Fruit fly (Drosophila melanogaster) whole organism, embryonic: ENCODE measurements around the gene CG6689.

Source experiments
- Aef1 ChIP-seq: fragments of 200-800 bp; sonication (Bioruptor generic); IDR thresholded peaks from 3 replicates; pipeline ENCODE4 v1.3.6; 2022; ENCODE audit warnings: missing biosample characterization, missing genetic modification characterization
- BtbVII ChIP-seq: fragments of 200-800 bp; sonication (Bioruptor generic); optimal IDR thresholded peaks from 3 replicates; lab custom pipeline; 2017; ENCODE audit warnings: missing biosample characterization, mild to moderate bottlenecking, missing genetic modification characterization
- CG10147 ChIP-seq: fragments of 200-800 bp; sonication (Bioruptor generic); optimal IDR thresholded peaks from 2 replicates; lab custom pipeline; 2019; ENCODE audit warnings: missing biosample characterization, mild to moderate bottlenecking, missing genetic modification characterization, moderate library complexity
- CG10959 ChIP-seq: fragments of 200-800 bp; sonication (Bioruptor generic); IDR thresholded peaks from 2 replicates; pipeline ENCODE4 v1.3.6; 2022; ENCODE audit warnings: missing biosample characterization, missing genetic modification characterization
- CG11085 ChIP-seq: fragments of 200-800 bp; sonication (Bioruptor generic); IDR thresholded peaks from 2 replicates; pipeline ENCODE4 v1.3.6; 2022; ENCODE audit warnings: missing biosample characterization, missing genetic modification characterization
- CG12769 ChIP-seq: fragments of 200-800 bp; sonication (Bioruptor generic); optimal IDR thresholded peaks from 2 replicates; lab custom pipeline; 2019; ENCODE audit warnings: missing biosample characterization, mild to moderate bottlenecking, missing genetic modification characterization, moderate library complexity
- CG14710 ChIP-seq: fragments of 200-800 bp; sonication (Bioruptor generic); optimal IDR thresholded peaks from 3 replicates; lab custom pipeline; 2019; ENCODE audit warnings: missing biosample characterization, mild to moderate bottlenecking, missing genetic modification characterization, moderate library complexity
- CG15514 ChIP-seq: fragments of 200-800 bp; sonication (Bioruptor generic); optimal IDR thresholded peaks from 3 replicates; lab custom pipeline; 2017; ENCODE audit warnings: missing biosample characterization, missing genetic modification characterization, mild to moderate bottlenecking, moderate library complexity, missing genetic modification reagents
- CG17568 ChIP-seq: fragments of 200-800 bp; sonication (Bioruptor generic); optimal IDR thresholded peaks from 2 replicates; lab custom pipeline; 2018; ENCODE audit warnings: missing biosample characterization, mild to moderate bottlenecking, missing genetic modification characterization, moderate library complexity
- CG31441 ChIP-seq: fragments of 200-800 bp; sonication (Bioruptor generic); IDR thresholded peaks from 2 replicates; pipeline ENCODE4 v1.3.6; 2022; ENCODE audit warnings: missing biosample characterization, missing genetic modification characterization
- CG32532 ChIP-seq: fragments of 200-800 bp; sonication (Bioruptor generic); IDR thresholded peaks from 2 replicates; pipeline ENCODE4 v1.3.6; 2022; ENCODE audit warnings: missing biosample characterization, missing genetic modification characterization
- CG32767 ChIP-seq: fragments of 200-800 bp; sonication (Bioruptor generic); IDR thresholded peaks from 2 replicates; pipeline ENCODE4 v1.3.6; 2022; ENCODE audit warnings: missing biosample characterization, missing genetic modification characterization
- CG3407 ChIP-seq: fragments of 200-800 bp; sonication (Bioruptor generic); optimal IDR thresholded peaks from 2 replicates; lab custom pipeline; 2018; ENCODE audit warnings: missing biosample characterization, mild to moderate bottlenecking, missing genetic modification characterization
- CG6683 ChIP-seq: fragments of 200-800 bp; sonication (Bioruptor generic); optimal IDR thresholded peaks from 2 replicates; lab custom pipeline; 2017; ENCODE audit warnings: missing biosample characterization, mild to moderate bottlenecking, missing genetic modification characterization, missing genetic modification reagents
- CG6854 ChIP-seq: fragments of 200-800 bp; sonication (Bioruptor generic); optimal IDR thresholded peaks from 3 replicates; lab custom pipeline; 2017; ENCODE audit warnings: missing biosample characterization, mild to moderate bottlenecking, missing genetic modification characterization
- CG7357 ChIP-seq: fragments of 200-800 bp; sonication (Bioruptor generic); IDR thresholded peaks from 3 replicates; pipeline ENCODE4 v1.3.6; 2022; ENCODE audit warnings: missing biosample characterization, missing genetic modification characterization
- CG7987 ChIP-seq: fragments of 200-800 bp; sonication (Bioruptor generic); optimal IDR thresholded peaks from 2 replicates; lab custom pipeline; 2018; ENCODE audit warnings: missing biosample characterization, mild to moderate bottlenecking, missing genetic modification characterization, moderate library complexity
- CG8359 ChIP-seq: fragments of 200-800 bp; sonication (Bioruptor generic); optimal IDR thresholded peaks from 2 replicates; lab custom pipeline; 2017; ENCODE audit warnings: missing biosample characterization, mild to moderate bottlenecking, missing genetic modification characterization, borderline replicate concordance
- CG9215 ChIP-seq: fragments of 200-800 bp; sonication (Bioruptor generic); IDR thresholded peaks from 2 replicates; pipeline ENCODE4 v1.3.6; 2022; ENCODE audit warnings: missing biosample characterization, missing genetic modification characterization
- Dfd ChIP-seq, 2 experiments: fragments of >200 bp; optimal IDR thresholded peaks; 2 replicates each; lab custom pipeline; 2017; ENCODE audit warnings: missing biosample characterization in 2 of 2, missing genetic modification characterization in 2 of 2
- Doc3 ChIP-seq: fragments of 200-800 bp; sonication (Bioruptor generic); IDR thresholded peaks from 3 replicates; pipeline ENCODE4 v1.3.6; 2022; ENCODE audit warnings: missing biosample characterization, missing genetic modification characterization; ENCODE audit not compliant: partially characterized antibody
- Dref ChIP-seq: fragments of 200-800 bp; sonication (Bioruptor generic); IDR thresholded peaks from 2 replicates; pipeline ENCODE4 v1.3.6; 2022; ENCODE audit warnings: missing biosample characterization, missing genetic modification characterization
- ERR ChIP-seq: fragments of 200-800 bp; sonication (Bioruptor generic); optimal IDR thresholded peaks from 2 replicates; lab custom pipeline; 2016; ENCODE audit warnings: missing biosample characterization, missing genetic modification characterization
- Fer1 ChIP-seq: fragments of 200-800 bp; sonication (Bioruptor generic); optimal IDR thresholded peaks from 2 replicates; lab custom pipeline; 2017; ENCODE audit warnings: missing biosample characterization, mild to moderate bottlenecking, missing genetic modification characterization
- Fer3 ChIP-seq: fragments of 200-800 bp; sonication (Bioruptor generic); optimal IDR thresholded peaks from 2 replicates; lab custom pipeline; 2018; ENCODE audit warnings: missing biosample characterization, mild to moderate bottlenecking, missing genetic modification characterization, moderate library complexity
- HHEX ChIP-seq: fragments of 200-800 bp; sonication (Bioruptor generic); optimal IDR thresholded peaks from 3 replicates; lab custom pipeline; 2017; ENCODE audit warnings: missing biosample characterization, mild to moderate bottlenecking, missing genetic modification characterization, missing genetic modification reagents
- HLH4C ChIP-seq: fragments of 200-800 bp; sonication (Bioruptor generic); IDR thresholded peaks from 3 replicates; pipeline ENCODE4 v1.3.6; 2022; ENCODE audit warnings: missing biosample characterization, missing genetic modification characterization; ENCODE audit not compliant: partially characterized antibody
- Hand ChIP-seq: fragments of 200-800 bp; sonication (Bioruptor generic); optimal IDR thresholded peaks from 2 replicates; lab custom pipeline; 2017; ENCODE audit warnings: mild to moderate bottlenecking, missing biosample characterization, missing genetic modification reagents, missing genetic modification characterization
- Hr51 ChIP-seq, 2 experiments: fragments of 200-800 bp; sonication (Bioruptor generic); optimal IDR thresholded peaks; 2 replicates in 1 of 2; 3 replicates in 1 of 2; lab custom pipeline; 2016 to 2018; ENCODE audit warnings: missing biosample characterization in 2 of 2, missing genetic modification characterization in 2 of 2, mild to moderate bottlenecking in 1 of 2, moderate library complexity in 1 of 2
- Kr ChIP-seq: fragments of 200-800 bp; sonication (Bioruptor generic); optimal IDR thresholded peaks from 2 replicates; lab custom pipeline; 2017; ENCODE audit warnings: missing biosample characterization, mild to moderate bottlenecking, missing genetic modification characterization
- MTF-1 ChIP-seq: fragments of 200-800 bp; sonication (Bioruptor generic); optimal IDR thresholded peaks from 2 replicates; lab custom pipeline; 2018; ENCODE audit warnings: missing biosample characterization, mild to moderate bottlenecking, missing genetic modification characterization, borderline replicate concordance
- Mes4 ChIP-seq: fragments of 200-800 bp; sonication (Bioruptor generic); optimal IDR thresholded peaks from 2 replicates; lab custom pipeline; 2016; ENCODE audit warnings: missing biosample characterization, missing genetic modification characterization
- Optix ChIP-seq: fragments of 200-800 bp; sonication (Bioruptor generic); IDR thresholded peaks from 3 replicates; pipeline ENCODE4 v1.3.6; 2022; ENCODE audit warnings: missing biosample characterization, missing genetic modification characterization
- Sry-β ChIP-seq: fragments of 200-800 bp; sonication (Bioruptor generic); optimal IDR thresholded peaks from 2 replicates; lab custom pipeline; 2018; ENCODE audit warnings: missing biosample characterization, mild to moderate bottlenecking, missing genetic modification characterization, moderate library complexity
- Trl ChIP-seq, 3 experiments: fragments of >200 bp in 2 of 3; fragments of 200-800 bp in 1 of 3; sonication (Bioruptor generic) in 1 of 3; optimal IDR thresholded peaks; 2 replicates in 1 of 3; 3 replicates in 2 of 3; lab custom pipeline; 2016 to 2017; ENCODE audit warnings: missing biosample characterization in 1 of 3, missing genetic modification characterization in 1 of 3
- bcd ChIP-seq: fragments of 200-800 bp; sonication (Bioruptor generic); optimal IDR thresholded peaks from 2 replicates; lab custom pipeline; 2017; ENCODE audit warnings: missing biosample characterization, mild to moderate bottlenecking, missing genetic modification characterization
- cad ChIP-seq: fragments of >200 bp; optimal IDR thresholded peaks from 2 replicates; lab custom pipeline; 2017; ENCODE audit warnings: missing biosample characterization, missing genetic modification characterization
- crol ChIP-seq: fragments of 200-800 bp; sonication (Bioruptor generic); IDR thresholded peaks from 2 replicates; pipeline ENCODE4 v1.3.6; 2022; ENCODE audit warnings: missing biosample characterization, missing genetic modification characterization
- dmrt11E ChIP-seq: fragments of 200-800 bp; sonication (Bioruptor generic); optimal IDR thresholded peaks from 3 replicates; lab custom pipeline; 2018; ENCODE audit warnings: missing biosample characterization, mild to moderate bottlenecking, missing genetic modification characterization, moderate library complexity
- ewg ChIP-seq: fragments of 200-800 bp; sonication (Bioruptor generic); optimal IDR thresholded peaks from 3 replicates; lab custom pipeline; 2017; ENCODE audit warnings: mild to moderate bottlenecking, missing biosample characterization, missing genetic modification reagents, missing genetic modification characterization
- hkb ChIP-seq, 2 experiments: fragments of 200-800 bp in 1 of 2; fragments of >200 bp in 1 of 2; sonication (Bioruptor generic) in 1 of 2; IDR thresholded peaks in 1 of 2; optimal IDR thresholded peaks in 1 of 2; 2 replicates each; pipeline versions ENCODE4 v1.3.6 to Lab custom; 2017 to 2022; ENCODE audit warnings: missing biosample characterization in 1 of 2, missing genetic modification characterization in 1 of 2
- kah ChIP-seq: fragments of 200-800 bp; sonication (Bioruptor generic); optimal IDR thresholded peaks from 2 replicates; lab custom pipeline; 2018; ENCODE audit warnings: missing biosample characterization, mild to moderate bottlenecking, missing genetic modification characterization
- lbe ChIP-seq: fragments of 200-800 bp; sonication (Bioruptor generic); optimal IDR thresholded peaks from 2 replicates; lab custom pipeline; 2016; ENCODE audit warnings: missing biosample characterization, mild to moderate bottlenecking, missing genetic modification characterization
- pum ChIP-seq: fragments of 200-800 bp; sonication (Bioruptor generic); optimal IDR thresholded peaks from 2 replicates; lab custom pipeline; 2016; ENCODE audit warnings: missing biosample characterization, missing genetic modification characterization
- slbo ChIP-seq: fragments of 200-800 bp; sonication (Bioruptor generic); IDR thresholded peaks from 2 replicates; pipeline ENCODE4 v1.3.6; 2022; ENCODE audit warnings: missing biosample characterization, missing genetic modification characterization
- trem ChIP-seq: fragments of 200-800 bp; optimal IDR thresholded peaks from 3 replicates; lab custom pipeline; 2019; ENCODE audit warnings: missing biosample characterization, mild to moderate bottlenecking, missing genetic modification characterization, moderate library complexity
- tup ChIP-seq: fragments of 200-800 bp; sonication (Bioruptor generic); optimal IDR thresholded peaks from 2 replicates; lab custom pipeline; 2016; ENCODE audit warnings: missing biosample characterization, mild to moderate bottlenecking, missing genetic modification characterization, moderate library complexity

Gene CG6689

dm6 chr3R:11243057-11243740 is 23.3 kb upstream of the CG6689 start (continued):
- TF ChIP-seq CG10959 (GFP tag; lab: Robert Waterston, UW) (no peak), CG17568 (GFP tag; lab: Kevin White, UChicago) (no peak), pum (no peak), CG11085 (GFP tag; lab: Robert Waterston, UW) (no peak), Sry-β (GFP tag; lab: Kevin White, UChicago) (no peak), Mes4 (GFP tag; lab: Kevin White, UChicago) (no peak), Hand (GFP tag; lab: Kevin White, UChicago) (no peak), cad (no peak), HLH4C (GFP tag; lab: Robert Waterston, UW) (no peak), tup (no peak), CG7987 (GFP tag; lab: Kevin White, UChicago) (peak; percentile 23), hkb (optimal IDR thresholded peaks at IDR 0.05; lab: Kevin White, UChicago) (no peak), hkb (GFP tag; IDR thresholded peaks at IDR 0.05; lab: Robert Waterston, UW) (peak; percentile 58; the same call in 1 of the 2 replicates), Doc3 (GFP tag; lab: Robert Waterston, UW) (0 out of 3 replicates have a peak, but pooled peaks have one; percentile 17), kah (GFP tag; lab: Kevin White, UChicago) (no peak), slbo (0 out of 2 replicates have a peak, but pooled peaks have one; percentile 5), Fer3 (tag; lab: Kevin White, UChicago) (peak; percentile 42), ewg (GFP tag; lab: Kevin White, UChicago) (no peak), dmrt11E (tag; lab: Kevin White, UChicago) (no peak), trem (tag; lab: Kevin White, UChicago) (peak; percentile 50), BtbVII (peak; percentile 84), Kr (GFP tag; lab: Kevin White, UChicago) (no peak), lbe (GFP tag; lab: Kevin White, UChicago) (peak; percentile 24), Hr51 (GFP tag; optimal IDR thresholded peaks at IDR 0.05; lab: Kevin White, UChicago) (no peak), Dfd (GFP tag; optimal IDR thresholded peaks at IDR 0.05; lab: Kevin White, UChicago) (no peak), CG7357 (no peak), CG12769 (peak; percentile 72), crol (no peak), CG10147 (GFP tag; lab: Kevin White, UChicago) (peak; percentile 45), CG8359 (GFP tag; lab: Kevin White, UChicago) (no peak), CG6683 (GFP tag; lab: Kevin White, UChicago) (peak; percentile 30), CG6854 (GFP tag; lab: Kevin White, UChicago) (peak; percentile 60), ERR (GFP tag; lab: Kevin White, UChicago) (no peak), bcd (GFP tag; lab: Kevin White, UChicago) (peak; percentile 20), CG31441 (GFP tag; lab: Robert Waterston, UW) (peak; percentile 76), Trl (optimal IDR thresholded peaks at IDR 0.05; lab: Kevin White, UChicago) (no peak), Trl (GFP tag; optimal IDR thresholded peaks at IDR 0.05; lab: Kevin White, UChicago) (peak; percentile 34), Dref (no peak), CG3407 (no peak), Aef1 (GFP tag; lab: Robert Waterston, UW) (no peak), Optix (GFP tag; lab: Robert Waterston, UW) (no peak), CG15514 (GFP tag; lab: Kevin White, UChicago) (peak; percentile 55), MTF-1 (no peak), HHEX (GFP tag; lab: Kevin White, UChicago) (peak; percentile 38), CG32532 (peak; percentile 44; the same call in 1 of the 2 replicates), CG9215 (GFP tag; lab: Robert Waterston, UW) (no peak), CG32767 (no peak), Fer1 (GFP tag; lab: Kevin White, UChicago) (peak; percentile 77), CG14710 (tag; lab: Kevin White, UChicago) (peak; percentile 33)
